Fruit fly (Drosophila melanogaster) Kc167 (cell line): Measurements from ENCODE around the gene bark.

ENCODE experiments used
- Myc ChIP-seq: fragments of >200 bp; optimal IDR thresholded peaks from 2 replicates; lab custom pipeline; 2017; ENCODE audit warnings: missing external identifiers
- Sin3A ChIP-seq: fragments of >200 bp; optimal IDR thresholded peaks from 2 replicates; lab custom pipeline; 2018; ENCODE audit warnings: missing external identifiers
- h ChIP-seq: fragments of >200 bp; optimal IDR thresholded peaks from 3 replicates; lab custom pipeline; 2018; ENCODE audit warnings: missing external identifiers
- insv ChIP-seq: fragments of >200 bp; optimal IDR thresholded peaks from 3 replicates; lab custom pipeline; 2018; ENCODE audit warnings: missing external identifiers
- psq ChIP-seq: fragments of >200 bp; optimal IDR thresholded peaks from 2 replicates; lab custom pipeline; 2017; ENCODE audit warnings: missing external identifiers
- ttk ChIP-seq: sonication (Bioruptor generic); optimal IDR thresholded peaks from 2 replicates; lab custom pipeline; 2017; ENCODE audit warnings: missing external identifiers

- TF ChIP-seq psq (lab: Kevin White, UChicago) (no peak), Myc (lab: Kevin White, UChicago) (no peak), h (no peak), insv (lab: Kevin White, UChicago) (no peak), Sin3A (lab: Kevin White, UChicago) (no peak), ttk (no peak)
Measured at dm6 chr2L:3784268-3784997, 2.5 kb upstream of the bark start, which contains the start of gene CG31960.
